Fruit fly (Drosophila melanogaster) whole organism, pupa: ENCODE measurements around the gene CG1910.
A peak's percentile ranks its signal among the peaks of the same experiment; 100 is the strongest.

Experiments
- CG14655 ChIP-seq: fragments of 200-800 bp; sonication (Bioruptor generic); optimal IDR thresholded peaks from 3 replicates; lab custom pipeline; 2017; ENCODE audit warnings: mild to moderate bottlenecking, missing biosample characterization, missing genetic modification reagents, missing genetic modification characterization
- CG17806 ChIP-seq: fragments of 200-800 bp; sonication (Bioruptor generic); optimal IDR thresholded peaks from 2 replicates; lab custom pipeline; 2018; ENCODE audit warnings: missing biosample characterization, mild to moderate bottlenecking, missing genetic modification characterization, moderate library complexity
- CG32121 ChIP-seq: fragments of 200-800 bp; sonication (Bioruptor generic); IDR thresholded peaks from 2 replicates; pipeline ENCODE4 v1.3.6; 2022; ENCODE audit warnings: missing biosample characterization, missing genetic modification characterization
- CG4496 ChIP-seq: fragments of 200-800 bp; sonication (Bioruptor generic); IDR thresholded peaks from 3 replicates; pipeline ENCODE4 v1.3.6; 2022; ENCODE audit warnings: missing biosample characterization, missing genetic modification characterization
- CG8301 ChIP-seq: fragments of 200-800 bp; sonication (Bioruptor generic); optimal IDR thresholded peaks from 2 replicates; lab custom pipeline; 2018; ENCODE audit warnings: missing biosample characterization, mild to moderate bottlenecking, missing genetic modification characterization
- CG9948 ChIP-seq: fragments of 200-800 bp; sonication (Bioruptor generic); optimal IDR thresholded peaks from 2 replicates; lab custom pipeline; 2018; ENCODE audit warnings: missing biosample characterization, mild to moderate bottlenecking, missing genetic modification characterization, moderate library complexity
- D1 ChIP-seq: fragments of 200-800 bp; sonication (Bioruptor generic); optimal IDR thresholded peaks from 2 replicates; lab custom pipeline; 2018; ENCODE audit warnings: missing biosample characterization, mild to moderate bottlenecking, missing genetic modification characterization, moderate library complexity
- EcR ChIP-seq: fragments of 200-800 bp; sonication (Bioruptor generic); optimal IDR thresholded peaks from 3 replicates; lab custom pipeline; 2019; ENCODE audit warnings: missing biosample characterization, missing genetic modification characterization, mild to moderate bottlenecking, moderate library complexity, missing genetic modification reagents
- Ets98B ChIP-seq: fragments of 200-800 bp; sonication (Bioruptor generic); IDR thresholded peaks from 2 replicates; pipeline ENCODE4 v1.3.6; 2022; ENCODE audit warnings: missing biosample characterization, missing genetic modification characterization
- gl ChIP-seq: fragments of 200-800 bp; sonication (Bioruptor generic); optimal IDR thresholded peaks from 2 replicates; lab custom pipeline; 2018; ENCODE audit warnings: missing biosample characterization, mild to moderate bottlenecking, missing genetic modification characterization
- rn ChIP-seq: fragments of 200-800 bp; sonication (Bioruptor generic); IDR thresholded peaks from 2 replicates; pipeline ENCODE4 v1.3.6; 2022; ENCODE audit warnings: missing biosample characterization, missing genetic modification characterization

DNA sequence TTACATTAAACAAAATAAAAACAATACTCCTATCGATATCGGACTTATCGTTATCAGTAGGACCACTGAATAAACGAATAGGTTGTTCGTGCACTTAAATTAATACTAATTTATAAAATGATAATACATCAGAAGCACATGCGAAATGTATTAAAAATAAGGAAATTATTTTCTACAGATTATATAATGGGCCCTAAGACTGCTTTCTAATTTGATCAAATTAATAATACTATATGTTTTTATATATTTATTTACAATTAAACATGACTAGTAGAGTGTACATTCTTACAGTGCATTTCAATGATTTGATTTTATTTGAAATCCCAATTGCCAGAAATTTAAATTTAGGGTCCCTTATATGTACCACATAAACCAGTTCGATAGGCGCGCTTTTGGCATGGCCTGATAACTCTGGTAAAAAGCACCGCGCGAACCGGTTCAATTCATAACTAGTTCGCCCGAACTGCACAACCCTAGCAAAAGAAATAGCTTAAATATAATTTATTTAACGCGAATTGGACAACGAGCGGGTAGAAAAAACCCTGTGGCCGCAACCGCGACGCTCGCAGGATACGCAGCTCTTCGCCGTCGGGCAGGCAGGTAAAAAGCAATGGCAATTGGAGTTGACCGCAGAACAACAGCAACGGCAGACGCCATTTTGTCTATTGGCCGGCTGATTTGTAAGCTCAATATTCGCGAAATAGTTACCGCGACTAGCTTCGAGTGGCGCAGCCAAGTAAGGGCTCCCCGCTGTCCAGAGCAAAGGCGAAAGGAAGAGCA lies 29.3 kb downstream of the CG1910 start, which contains the start of the genes CG2126 and faf:
- peak; percentile 51; the same call in 1 of the 2 replicates for TF ChIP-seq Ets98B (GFP tag; lab: Robert Waterston, UW)
- TF ChIP-seq CG8301 (tag; lab: Kevin White, UChicago), result no peak
- TF ChIP-seq D1 (tag; lab: Kevin White, UChicago), result no peak
- peak; percentile 70 for TF ChIP-seq CG4496 (GFP tag; lab: Robert Waterston, UW)
- no peak for TF ChIP-seq gl (tag; lab: Kevin White, UChicago)
- no peak for TF ChIP-seq EcR (GFP tag; lab: Kevin White, UChicago)
- no peak for TF ChIP-seq CG9948 (tag; lab: Kevin White, UChicago)
- TF ChIP-seq rn (GFP tag; lab: Robert Waterston, UW), result peak; percentile 22; the same call in 1 of the 2 replicates
- no peak for TF ChIP-seq CG14655 (GFP tag; lab: Kevin White, UChicago)
- peak; percentile 76 for TF ChIP-seq CG32121 (GFP tag; lab: Robert Waterston, UW)
- TF ChIP-seq CG17806 (tag; lab: Kevin White, UChicago), result peak; percentile 67
